Worm (Caenorhabditis elegans): ENCODE data around the gene hint-3.

hint-3 gene

ce11 chrV:7739949-7740348, 20.3 kb upstream of the hint-3 start:
- no peak for TF ChIP-seq unc-62 (GFP tag; optimal IDR thresholded peaks at IDR 0.05)

- TF ChIP-seq unc-62 (GFP tag; optimal IDR thresholded peaks at IDR 0.05), result no peak
Measured at ce11 chrV:7741918-7742317, 18.4 kb upstream of the hint-3 start.

ce11 chrV:7742485-7742959, 17.8 kb upstream of the hint-3 start, which contains the start of gene fbxl-5:
Gene fbxl-5 (plus strand): TSS chrV:7742909.
- TF ChIP-seq unc-62 (GFP tag; optimal IDR thresholded peaks at IDR 0.05), result no peak

ce11 chrV:7744068-7744467, 16.2 kb upstream of the hint-3 start:
- no peak for TF ChIP-seq unc-62 (GFP tag; optimal IDR thresholded peaks at IDR 0.05)

- TF ChIP-seq unc-62 (GFP tag; optimal IDR thresholded peaks at IDR 0.05), result no peak
Measured at ce11 chrV:7745386-7745785, 14.9 kb upstream of the hint-3 start.

- TF ChIP-seq unc-62 (GFP tag; optimal IDR thresholded peaks at IDR 0.05), result no peak
Measured at ce11 chrV:7745903-7746302, 14.4 kb upstream of the hint-3 start.

ce11 chrV:7747132-7747531, 13.1 kb upstream of the hint-3 start:
- TF ChIP-seq unc-62 (GFP tag; optimal IDR thresholded peaks at IDR 0.05), result no peak

ce11 chrV:7747987-7748607, 12.2 kb upstream of the hint-3 start:
- TF ChIP-seq unc-62 (GFP tag; optimal IDR thresholded peaks at IDR 0.05), result no peak

- TF ChIP-seq unc-62 (GFP tag; optimal IDR thresholded peaks at IDR 0.05), result no peak
Measured at ce11 chrV:7749708-7750107, 10.6 kb upstream of the hint-3 start.

ce11 chrV:7754557-7754956, 5.7 kb upstream of the hint-3 start, which contains the start of gene T05B11.4:
Gene T05B11.4 (minus strand): TSS chrV:7754657.
- TF ChIP-seq unc-62 (GFP tag; optimal IDR thresholded peaks at IDR 0.05), result no peak

ce11 chrV:7755991-7756390, 4.3 kb upstream of the hint-3 start:
- no peak for TF ChIP-seq unc-62 (GFP tag; optimal IDR thresholded peaks at IDR 0.05)

ce11 chrV:7759270-7759669, 1.0 kb upstream of the hint-3 start:
- TF ChIP-seq unc-62 (GFP tag; optimal IDR thresholded peaks at IDR 0.05), result no peak

ce11 chrV:7761906-7762305, 1.6 kb downstream of the hint-3 start:
- TF ChIP-seq unc-62 (GFP tag; optimal IDR thresholded peaks at IDR 0.05), result no peak

- no peak for TF ChIP-seq unc-62 (GFP tag; optimal IDR thresholded peaks at IDR 0.05)
Measured at ce11 chrV:7770961-7771360, 10.7 kb downstream of the hint-3 start, which contains the start of gene frpr-3. Gene frpr-3 (plus strand): TSS chrV:7771261.

- no peak for TF ChIP-seq unc-62 (GFP tag; optimal IDR thresholded peaks at IDR 0.05)
Measured at ce11 chrV:7773647-7774046, 13.4 kb downstream of the hint-3 start.

- no peak for TF ChIP-seq unc-62 (GFP tag; optimal IDR thresholded peaks at IDR 0.05)
Measured at ce11 chrV:7774143-7774595, 13.9 kb downstream of the hint-3 start, which contains the start of gene grl-10. Gene grl-10 (plus strand): TSS chrV:7774545.

ce11 chrV:7775226-7775625, 15.0 kb downstream of the hint-3 start:
- TF ChIP-seq unc-62 (GFP tag; optimal IDR thresholded peaks at IDR 0.05), result no peak
